Worm (Caenorhabditis elegans): ENCODE results near the gene F53B1.9.

The F53B1.9 gene

ce11 chrX:2090493-2090892 is 41.2 kb downstream of the F53B1.9 start (continued):
- TF ChIP-seq mdl-1 (tag; optimal IDR thresholded peaks at IDR 0.05) (peak in 1 of 2 experiments; percentile 15), nhr-42 (GFP tag; IDR thresholded peaks at IDR 0.05) (no peak), zip-11 (GFP tag; IDR thresholded peaks at IDR 0.05) (no peak), mxl-2 (GFP tag; conservative IDR thresholded peaks at IDR 0.05) (no peak), zfp-3 (GFP tag; conservative IDR thresholded peaks at IDR 0.05) (no peak), hlh-30 (tag; optimal IDR thresholded peaks at IDR 0.05; ENCODE audit: insufficient read depth) (peak; percentile 81), dmd-6 (GFP tag; IDR thresholded peaks at IDR 0.05) (peak; percentile 60), T26A8.4 (GFP tag; IDR thresholded peaks at IDR 0.05) (0 out of 2 replicates have a peak, but pooled peaks have one; percentile 26), hlh-11 (tag; optimal IDR thresholded peaks at IDR 0.05) (peak; percentile 68), lin-39 (tag; optimal IDR thresholded peaks at IDR 0.05) (no peak), T20F7.1 (GFP tag; optimal IDR thresholded peaks at IDR 0.05) (no peak), daf-16 (GFP tag; optimal IDR thresholded peaks at IDR 0.05) (no peak), daf-16 (tag; optimal IDR thresholded peaks at IDR 0.05) (peak; percentile 94), mes-2 (tag; optimal IDR thresholded peaks at IDR 0.05; ENCODE audit: poor library complexity, severe bottlenecking) (peak; percentile 39)

ce11 chrX:2089434-2089833 is 42.2 kb downstream of the F53B1.9 start, which contains the start of gene lsy-2:
TSS of gene lsy-2 (plus strand) at chrX:2089704.
- TF ChIP-seq hlh-30 (tag; optimal IDR thresholded peaks at IDR 0.05; ENCODE audit: insufficient read depth) (peak; percentile 65), ceh-32 (tag; optimal IDR thresholded peaks at IDR 0.05; ENCODE audit: poor library complexity) (no peak), dpl-1 (GFP tag; optimal IDR thresholded peaks at IDR 0.05) (peak; percentile 72), nhr-48 (tag; optimal IDR thresholded peaks at IDR 0.05) (no peak), mdl-1 (tag; optimal IDR thresholded peaks at IDR 0.05) (peak in 1 of 2 experiments; percentile 20), duxl-1 (tag; optimal IDR thresholded peaks at IDR 0.05; ENCODE audit: poor library complexity) (peak; percentile 50), hif-1 (tag; optimal IDR thresholded peaks at IDR 0.05) (peak in 1 of 2 experiments; percentile 41), nhr-28 (tag; optimal IDR thresholded peaks at IDR 0.05) (peak; percentile 46), nhr-237 (tag; optimal IDR thresholded peaks at IDR 0.05) (no peak), cey-2 (tag; optimal IDR thresholded peaks at IDR 0.05; ENCODE audit: borderline replicate concordance, insufficient read depth) (no peak), set-16 (GFP tag; IDR thresholded peaks at IDR 0.05) (0 out of 2 replicates have a peak, but pooled peaks have one; percentile 30), aha-1 (tag) (peak; percentile 64), lin-13 (GFP tag; optimal IDR thresholded peaks at IDR 0.05) (peak; percentile 72), zag-1 (tag; optimal IDR thresholded peaks at IDR 0.05) (no peak), daf-12 (tag; optimal IDR thresholded peaks at IDR 0.05) (no peak), Y5F2A.4 (GFP tag; optimal IDR thresholded peaks at IDR 0.05) (no peak), dmd-6 (GFP tag; IDR thresholded peaks at IDR 0.05) (peak; percentile 50), egl-43 (GFP tag; IDR thresholded peaks at IDR 0.05) (no peak), ctbp-1 (GFP tag; IDR thresholded peaks at IDR 0.05) (0 out of 2 replicates have a peak, but pooled peaks have one; percentile 15), snpc-4 (tag; optimal IDR thresholded peaks at IDR 0.05) (no peak), nhr-25 (tag; optimal IDR thresholded peaks at IDR 0.05; ENCODE audit: borderline replicate concordance, insufficient read depth) (peak; percentile 86), hmg-1.1 (GFP tag; IDR thresholded peaks at IDR 0.05) (peak; percentile 52), daf-16 (GFP tag; optimal IDR thresholded peaks at IDR 0.05) (no peak), daf-16 (tag; optimal IDR thresholded peaks at IDR 0.05) (peak; percentile 70), spr-1 (tag; optimal IDR thresholded peaks at IDR 0.05) (no peak), mep-1 (tag; optimal IDR thresholded peaks at IDR 0.05) (peak; percentile 57), mes-2 (tag; optimal IDR thresholded peaks at IDR 0.05; ENCODE audit: poor library complexity, severe bottlenecking) (peak; percentile 75), jun-1 (tag; optimal IDR thresholded peaks at IDR 0.05) (no peak), mxl-3 (GFP tag; optimal IDR thresholded peaks at IDR 0.05) (peak; percentile 40), dve-1 (tag; optimal IDR thresholded peaks at IDR 0.05; ENCODE audit: insufficient read depth) (peak; percentile 31), nhr-11 (tag; optimal IDR thresholded peaks at IDR 0.05) (no peak), unc-130 (GFP tag; optimal IDR thresholded peaks at IDR 0.05) (no peak), F26F4.8 (GFP tag; conservative IDR thresholded peaks at IDR 0.05) (no peak), vab-7 (GFP tag; IDR thresholded peaks at IDR 0.05) (0 out of 2 replicates have a peak, but pooled peaks have one; percentile 15), nhr-102 (tag; optimal IDR thresholded peaks at IDR 0.05) (no peak), lsy-2 (tag; optimal IDR thresholded peaks at IDR 0.05) (no peak), snpc-1.2 (GFP tag; IDR thresholded peaks at IDR 0.05) (no peak), rbr-2 (tag; optimal IDR thresholded peaks at IDR 0.05) (peak; percentile 19), D1046.2 (GFP tag; IDR thresholded peaks at IDR 0.05) (no peak)
